Worm (Caenorhabditis elegans) whole organism, young adult: ENCODE measurements around the gene ugt-5.

ENCODE experiments used
- B0019.2 ChIP-seq: fragments of 200-800 bp; sonication (Bioruptor generic); conservative IDR thresholded peaks from 2 replicates; pipeline ENCODE4 v1.3.6; 2022; ENCODE audit warnings: missing genetic modification reagents, missing genetic modification characterization, missing compliant biosample characterization
- C06A6.2 ChIP-seq: fragments of 200-800 bp; sonication (Bioruptor generic); conservative IDR thresholded peaks from 2 replicates; pipeline ENCODE4 v1.3.6; 2022; ENCODE audit warnings: missing genetic modification characterization, missing compliant biosample characterization
- F22D6.2 ChIP-seq: sonication (generic microtip); optimal IDR thresholded peaks from 2 replicates; lab custom pipeline; 2016; ENCODE audit warnings: mild to moderate bottlenecking, missing genetic modification characterization, missing compliant biosample characterization
- F37B4.10 ChIP-seq: fragments of 200-800 bp; sonication (Bioruptor generic); IDR thresholded peaks from 2 replicates; pipeline ENCODE4 v1.3.6; 2022; ENCODE audit warnings: missing genetic modification characterization, missing compliant biosample characterization
- F39B2.1 ChIP-seq: fragments of 200-800 bp; sonication (Bioruptor generic); IDR thresholded peaks from 2 replicates; pipeline ENCODE4 v1.3.6; 2022; ENCODE audit warnings: missing genetic modification reagents, missing genetic modification characterization, missing compliant biosample characterization
- F57C9.4 ChIP-seq: sonication (generic microtip); optimal IDR thresholded peaks from 2 replicates; lab custom pipeline; 2017; ENCODE audit warnings: mild to moderate bottlenecking, missing genetic modification characterization, missing compliant biosample characterization
- K12H6.12 ChIP-seq: fragments of 200-800 bp; sonication (Bioruptor generic); optimal IDR thresholded peaks from 2 replicates; lab custom pipeline; 2018; ENCODE audit warnings: mild to moderate bottlenecking, missing genetic modification characterization, missing compliant biosample characterization
- T07F8.4 ChIP-seq: sonication (generic microtip); optimal IDR thresholded peaks from 2 replicates; lab custom pipeline; 2016; ENCODE audit warnings: mild to moderate bottlenecking, missing genetic modification characterization, moderate library complexity, missing compliant biosample characterization
- T26A5.8 ChIP-seq: sonication (generic microtip); optimal IDR thresholded peaks from 2 replicates; lab custom pipeline; 2016; ENCODE audit warnings: missing genetic modification characterization, missing compliant biosample characterization
- Y56A3A.18 ChIP-seq: fragments of 200-800 bp; sonication (Bioruptor generic); IDR thresholded peaks from 2 replicates; pipeline ENCODE4 v1.3.6; 2022; ENCODE audit warnings: missing genetic modification reagents, missing genetic modification characterization, missing compliant biosample characterization
- Y79H2A.3 ChIP-seq: fragments of 200-800 bp; sonication (Bioruptor generic); conservative IDR thresholded peaks from 2 replicates; pipeline ENCODE4 v1.3.6; 2022; ENCODE audit warnings: missing genetic modification reagents, missing genetic modification characterization, missing compliant biosample characterization
- ama-1 ChIP-seq, 3 experiments: fragments of 150-350 bp in 1 of 3; sonication (generic microtip) in 2 of 3; optimal IDR thresholded peaks; 2 replicates each; lab custom pipeline; 2014 to 2018; ENCODE audit warnings: missing biosample characterization in 2 of 3, missing genetic modification characterization in 2 of 3, missing genetic modification reagents in 2 of 3
- aptf-2 ChIP-seq: fragments of 200-800 bp; sonication (Bioruptor generic); conservative IDR thresholded peaks from 2 replicates; pipeline ENCODE4 v1.3.6; 2022; ENCODE audit warnings: missing genetic modification reagents, missing genetic modification characterization, missing compliant biosample characterization
- chd-7 ChIP-seq: sonication (generic microtip); optimal IDR thresholded peaks from 2 replicates; lab custom pipeline; 2016; ENCODE audit warnings: mild to moderate bottlenecking, missing genetic modification characterization, moderate library complexity, missing compliant biosample characterization
- hmg-1.2 ChIP-seq: fragments of 200-800 bp; sonication (Bioruptor generic); IDR thresholded peaks from 2 replicates; pipeline ENCODE4 v1.3.6; 2022; ENCODE audit warnings: missing genetic modification reagents, missing genetic modification characterization, missing compliant biosample characterization
- let-526 ChIP-seq: fragments of 200-800 bp; sonication (Bioruptor generic); IDR thresholded peaks from 2 replicates; pipeline ENCODE4 v1.3.6; 2022; ENCODE audit warnings: missing genetic modification reagents, missing genetic modification characterization, missing compliant biosample characterization
- lin-35 ChIP-seq, 3 experiments: fragments of 150-350 bp in 2 of 3; sonication (generic microtip) in 1 of 3; optimal IDR thresholded peaks; 2 replicates each; lab custom pipeline; 2014 to 2018; ENCODE audit warnings: missing biosample characterization in 3 of 3, missing genetic modification characterization in 3 of 3, missing genetic modification reagents in 3 of 3
- lsl-1 ChIP-seq: fragments of 200-800 bp; sonication (Bioruptor generic); optimal IDR thresholded peaks from 2 replicates; lab custom pipeline; 2018; ENCODE audit warnings: mild to moderate bottlenecking, missing genetic modification characterization, moderate library complexity, missing compliant biosample characterization
- madf-10 ChIP-seq: sonication (generic microtip); optimal IDR thresholded peaks from 2 replicates; lab custom pipeline; 2016; ENCODE audit warnings: mild to moderate bottlenecking, missing genetic modification characterization, missing compliant biosample characterization
- madf-3 ChIP-seq: fragments of 200-800 bp; sonication (Bioruptor generic); IDR thresholded peaks from 2 replicates; pipeline ENCODE4 v1.3.6; 2022; ENCODE audit warnings: missing genetic modification reagents, missing genetic modification characterization, missing compliant biosample characterization
- nhr-179 ChIP-seq: sonication (generic microtip); optimal IDR thresholded peaks from 2 replicates; lab custom pipeline; 2016; ENCODE audit warnings: mild to moderate bottlenecking, missing genetic modification characterization, missing compliant biosample characterization
- nhr-80 ChIP-seq: sonication (generic microtip); optimal IDR thresholded peaks from 2 replicates; lab custom pipeline; 2016; ENCODE audit warnings: missing genetic modification characterization, missing compliant biosample characterization
- nhr-90 ChIP-seq: sonication (generic microtip); optimal IDR thresholded peaks from 2 replicates; lab custom pipeline; 2016; ENCODE audit warnings: missing genotype, mild to moderate bottlenecking, missing genetic modification characterization, missing compliant biosample characterization
- pha-4 ChIP-seq: fragments of 150-350 bp; sonication (generic microtip); optimal IDR thresholded peaks from 2 replicates; lab custom pipeline; 2014; ENCODE audit warnings: missing biosample characterization, missing genetic modification reagents, missing genetic modification characterization
- repo-1 ChIP-seq: sonication (generic microtip); optimal IDR thresholded peaks from 2 replicates; lab custom pipeline; 2017; ENCODE audit warnings: mild to moderate bottlenecking, missing genetic modification characterization, missing compliant biosample characterization
- rpc-1 ChIP-seq, 2 experiments: fragments of 150-350 bp in 1 of 2; sonication (generic microtip) in 1 of 2; optimal IDR thresholded peaks; 2 replicates each; lab custom pipeline; 2014 to 2018; ENCODE audit warnings: missing biosample characterization in 1 of 2, missing genetic modification characterization in 1 of 2, missing genetic modification reagents in 1 of 2, missing genotype in 1 of 2
- sea-2 ChIP-seq: fragments of 200-800 bp; sonication (Bioruptor generic); IDR thresholded peaks from 2 replicates; pipeline ENCODE4 v1.3.6; 2022; ENCODE audit warnings: missing genetic modification characterization, missing compliant biosample characterization
- unc-130 ChIP-seq: sonication (generic microtip); optimal IDR thresholded peaks from 2 replicates; lab custom pipeline; 2016; ENCODE audit warnings: missing genetic modification reagents, missing genetic modification characterization, missing compliant biosample characterization
- unc-62 ChIP-seq: fragments of 150-350 bp; optimal IDR thresholded peaks from 2 replicates; lab custom pipeline; 2014; ENCODE audit warnings: missing biosample characterization, missing genetic modification reagents, missing genetic modification characterization
- zim-3 ChIP-seq: sonication (generic microtip); optimal IDR thresholded peaks from 2 replicates; lab custom pipeline; 2017; ENCODE audit warnings: mild to moderate bottlenecking, missing genetic modification characterization, moderate library complexity, missing compliant biosample characterization
- ztf-28 ChIP-seq: fragments of 200-800 bp; sonication (Bioruptor generic); IDR thresholded peaks from 2 replicates; pipeline ENCODE4 v1.3.6; 2022; ENCODE audit warnings: missing genetic modification reagents, missing genetic modification characterization, missing compliant biosample characterization

ugt-5 gene

DNA sequence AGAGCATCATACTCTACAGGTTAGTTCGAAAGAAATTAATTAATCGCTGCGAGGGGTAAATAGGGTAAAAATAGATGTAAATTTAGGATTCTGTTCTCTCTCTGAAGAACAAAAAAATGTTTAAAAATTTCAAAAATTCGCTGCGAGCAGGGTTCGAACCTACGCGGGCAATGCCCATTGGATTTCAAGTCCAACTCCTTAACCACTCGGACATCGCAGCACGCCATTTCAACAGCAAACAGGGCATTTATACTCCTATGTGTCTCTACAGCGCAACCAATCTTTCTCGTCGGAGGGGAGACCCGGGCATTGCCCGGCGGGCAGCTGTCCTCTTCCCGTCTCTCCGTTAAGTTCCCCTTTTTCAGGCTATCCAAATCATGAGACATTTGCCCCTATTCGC, 12.5 kb downstream of the ugt-5 start (continued):
- TF ChIP-seq K12H6.12 (tag; lab: Kevin White, UChicago) = peak; percentile 44
- no peak for TF ChIP-seq pha-4 (tag; lab: Kevin White, UChicago)
- TF ChIP-seq rpc-1 (optimal IDR thresholded peaks at IDR 0.05; lab: Kevin White, UChicago) = peak; percentile 87
- peak; percentile 89 for TF ChIP-seq rpc-1 (tag; optimal IDR thresholded peaks at IDR 0.05; lab: Kevin White, UChicago)
- peak; percentile 17 for TF ChIP-seq unc-130 (GFP tag; lab: Kevin White, UChicago)
- TF ChIP-seq repo-1 (tag; lab: Kevin White, UChicago) = peak; percentile 15
- TF ChIP-seq C06A6.2 (GFP tag; lab: Robert Waterston, UW) = no peak
- peak; percentile 47 for TF ChIP-seq madf-10 (tag; lab: Kevin White, UChicago)

- TF ChIP-seq ztf-28 (no peak), lsl-1 (GFP tag; lab: Kevin White, UChicago) (no peak), unc-62 (GFP tag; lab: Kevin White, UChicago) (no peak)
Observed at ce11 chrV:12773852-12774251, 18.9 kb downstream of the ugt-5 start.

ce11 chrV:12773222-12773621, 19.5 kb downstream of the ugt-5 start, which contains the start of gene ZC455.1:
Gene ZC455.1 (plus strand): TSS chrV:12773522.
- TF ChIP-seq T26A5.8 (tag; lab: Kevin White, UChicago) (no peak), chd-7 (tag; lab: Kevin White, UChicago) (no peak), nhr-90 (tag; lab: Kevin White, UChicago) (no peak), zim-3 (no peak), unc-130 (GFP tag; lab: Kevin White, UChicago) (no peak), F57C9.4 (tag; lab: Kevin White, UChicago) (no peak), madf-10 (tag; lab: Kevin White, UChicago) (no peak), repo-1 (tag; lab: Kevin White, UChicago) (no peak), Y56A3A.18 (GFP tag; lab: Robert Waterston, UW) (no peak), lin-35 (GFP tag; optimal IDR thresholded peaks at IDR 0.05; lab: Kevin White, UChicago) (no peak), nhr-179 (tag; lab: Kevin White, UChicago) (no peak), ama-1 (optimal IDR thresholded peaks at IDR 0.05; lab: Kevin White, UChicago) (no peak), ama-1 (GFP tag; optimal IDR thresholded peaks at IDR 0.05; lab: Kevin White, UChicago) (no peak), Y79H2A.3 (GFP tag; lab: Robert Waterston, UW) (no peak), F37B4.10 (GFP tag; lab: Robert Waterston, UW) (no peak), aptf-2 (GFP tag; lab: Robert Waterston, UW) (no peak)

DNA sequence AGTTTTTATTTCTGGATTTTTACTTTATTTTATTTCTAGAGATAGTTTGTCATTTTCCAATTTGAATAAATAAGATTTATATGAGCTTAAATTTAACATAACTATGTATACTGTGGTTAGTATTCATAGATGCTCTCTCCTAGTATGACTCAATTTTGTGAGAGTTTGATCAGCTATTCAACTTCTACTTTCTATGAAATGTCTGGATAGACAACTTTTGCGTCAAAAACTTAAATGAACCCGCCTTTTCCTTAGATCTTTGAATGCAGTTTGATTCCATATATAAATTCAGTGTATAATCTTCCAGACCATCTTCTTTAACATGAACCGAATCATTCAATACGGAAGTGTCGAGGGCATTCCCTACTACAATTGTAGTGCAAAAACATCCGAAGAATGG, 23.8 kb downstream of the ugt-5 start, which contains the start of gene srt-43:
TSS of gene srt-43 (plus strand) at position 301 of the 400 bp plus-strand sequence.
- no peak for TF ChIP-seq hmg-1.2 (GFP tag; lab: Robert Waterston, UW)
- TF ChIP-seq let-526 = no peak
- TF ChIP-seq F39B2.1 (GFP tag; lab: Robert Waterston, UW) = no peak
- no peak for TF ChIP-seq F22D6.2 (tag; lab: Kevin White, UChicago)
- TF ChIP-seq sea-2 = no peak
- no peak for TF ChIP-seq B0019.2 (GFP tag; lab: Robert Waterston, UW)
- TF ChIP-seq nhr-80 = no peak
- TF ChIP-seq F57C9.4 (tag; lab: Kevin White, UChicago) = no peak
- no peak for TF ChIP-seq T07F8.4
- no peak for TF ChIP-seq madf-3 (GFP tag; lab: Robert Waterston, UW)
- TF ChIP-seq Y56A3A.18 (GFP tag; lab: Robert Waterston, UW) = no peak
